Worm (Caenorhabditis elegans): ENCODE results near the gene asp-14.

Gene asp-14

ce11 chrX:6407805-6408204 lies 38.7 kb downstream of the asp-14 start:
- TF ChIP-seq unc-62 (GFP tag; optimal IDR thresholded peaks at IDR 0.05): no peak

ce11 chrX:6405905-6406304 lies 40.6 kb downstream of the asp-14 start:
- no peak for TF ChIP-seq unc-62 (GFP tag; optimal IDR thresholded peaks at IDR 0.05)

ce11 chrX:6403122-6403521 lies 43.3 kb downstream of the asp-14 start, which contains the start of gene glt-4:
TSS of gene glt-4 (plus strand) at chrX:6403422.
- no peak for TF ChIP-seq unc-62 (GFP tag; optimal IDR thresholded peaks at IDR 0.05)

- TF ChIP-seq unc-62 (GFP tag; optimal IDR thresholded peaks at IDR 0.05): no peak
Observed at ce11 chrX:6399450-6399849, 47.0 kb downstream of the asp-14 start.
